Worm (Caenorhabditis elegans): ENCODE results near the gene C34H4.2.

Gene C34H4.2

ce11 chrIV:1516527-1516926, 37.0 kb upstream of the C34H4.2 start, which contains the start of gene clec-172:
Gene clec-172, minus strand, starts transcription at chrIV:1516627.
- TF ChIP-seq unc-62 (GFP tag; optimal IDR thresholded peaks at IDR 0.05): no peak
- TF ChIP-seq ces-1 (GFP tag; optimal IDR thresholded peaks at IDR 0.05): no peak
- TF ChIP-seq mls-2 (tag; optimal IDR thresholded peaks at IDR 0.05): no peak
- TF ChIP-seq bed-3 (GFP tag; optimal IDR thresholded peaks at IDR 0.05): no peak
- TF ChIP-seq ceh-39 (tag; optimal IDR thresholded peaks at IDR 0.05): no peak
- TF ChIP-seq pha-4 (tag; optimal IDR thresholded peaks at IDR 0.05): no peak
- no peak for TF ChIP-seq nhr-28 (tag; optimal IDR thresholded peaks at IDR 0.05)
- no peak for TF ChIP-seq ham-2 (GFP tag; optimal IDR thresholded peaks at IDR 0.05)
- TF ChIP-seq elt-1 (tag; optimal IDR thresholded peaks at IDR 0.05; ENCODE audit: borderline replicate concordance, insufficient read depth): no peak
- no peak for TF ChIP-seq nhr-76 (tag; optimal IDR thresholded peaks at IDR 0.05)
- TF ChIP-seq nhr-2 (tag; optimal IDR thresholded peaks at IDR 0.05): no peak
- TF ChIP-seq elt-3 (tag; optimal IDR thresholded peaks at IDR 0.05): no peak
- no peak for TF ChIP-seq ceh-43 (GFP tag; optimal IDR thresholded peaks at IDR 0.05)
- no peak for TF ChIP-seq mab-5 (tag; optimal IDR thresholded peaks at IDR 0.05)
- TF ChIP-seq lsy-2 (tag; optimal IDR thresholded peaks at IDR 0.05): no peak
- TF ChIP-seq cnd-1 (tag; optimal IDR thresholded peaks at IDR 0.05): no peak
- no peak for TF ChIP-seq zip-8 (tag; optimal IDR thresholded peaks at IDR 0.05)
- no peak for TF ChIP-seq flh-1 (GFP tag; optimal IDR thresholded peaks at IDR 0.05)
- no peak for TF ChIP-seq ceh-83 (GFP tag; optimal IDR thresholded peaks at IDR 0.05)
- no peak for TF ChIP-seq lin-13 (tag; optimal IDR thresholded peaks at IDR 0.05)

- no peak for TF ChIP-seq blmp-1 (tag; optimal IDR thresholded peaks at IDR 0.05)
- no peak for TF ChIP-seq elt-3 (tag; optimal IDR thresholded peaks at IDR 0.05)
- no peak for TF ChIP-seq nhr-2 (tag; optimal IDR thresholded peaks at IDR 0.05)
- no peak for TF ChIP-seq ceh-83 (GFP tag; optimal IDR thresholded peaks at IDR 0.05)
- no peak for TF ChIP-seq unc-39 (tag; optimal IDR thresholded peaks at IDR 0.05)
- TF ChIP-seq sem-2 (GFP tag; optimal IDR thresholded peaks at IDR 0.05): no peak
- TF ChIP-seq nhr-76 (tag; optimal IDR thresholded peaks at IDR 0.05): no peak
- no peak for TF ChIP-seq tbx-8 (GFP tag; optimal IDR thresholded peaks at IDR 0.05)
- TF ChIP-seq ham-2 (GFP tag; optimal IDR thresholded peaks at IDR 0.05): no peak
- TF ChIP-seq ztf-11 (tag; optimal IDR thresholded peaks at IDR 0.05): no peak
- TF ChIP-seq sptf-1 (tag; optimal IDR thresholded peaks at IDR 0.05): no peak
- TF ChIP-seq ceh-43 (GFP tag; optimal IDR thresholded peaks at IDR 0.05): no peak
- TF ChIP-seq nhr-12 (tag; optimal IDR thresholded peaks at IDR 0.05): no peak
- no peak for TF ChIP-seq drap-1 (GFP tag; optimal IDR thresholded peaks at IDR 0.05)
- no peak for TF ChIP-seq pha-4 (tag; optimal IDR thresholded peaks at IDR 0.05)
Observed at ce11 chrIV:1521224-1521623, 32.3 kb upstream of the C34H4.2 start, which contains the start of gene K03H6.4. Gene K03H6.4, minus strand, starts transcription at chrIV:1521324.

- TF ChIP-seq bed-3 (GFP tag; optimal IDR thresholded peaks at IDR 0.05) (no peak), nhr-76 (tag; optimal IDR thresholded peaks at IDR 0.05) (no peak), snpc-4 (tag; optimal IDR thresholded peaks at IDR 0.05) (no peak), zip-8 (tag; optimal IDR thresholded peaks at IDR 0.05) (no peak), lsy-2 (tag; optimal IDR thresholded peaks at IDR 0.05) (no peak), unc-62 (GFP tag; optimal IDR thresholded peaks at IDR 0.05) (no peak), nhr-28 (tag; optimal IDR thresholded peaks at IDR 0.05) (no peak), mab-5 (tag; optimal IDR thresholded peaks at IDR 0.05) (no peak), unc-39 (tag; optimal IDR thresholded peaks at IDR 0.05) (no peak), flh-1 (GFP tag; optimal IDR thresholded peaks at IDR 0.05) (no peak), blmp-1 (tag; optimal IDR thresholded peaks at IDR 0.05) (no peak), elt-1 (tag; optimal IDR thresholded peaks at IDR 0.05; ENCODE audit: borderline replicate concordance, insufficient read depth) (no peak), ztf-11 (tag; optimal IDR thresholded peaks at IDR 0.05) (no peak), lin-32 (GFP tag; optimal IDR thresholded peaks at IDR 0.05) (no peak), ceh-83 (GFP tag; optimal IDR thresholded peaks at IDR 0.05) (no peak), ceh-43 (GFP tag; optimal IDR thresholded peaks at IDR 0.05) (no peak), elt-3 (tag; optimal IDR thresholded peaks at IDR 0.05) (no peak)
Observed at ce11 chrIV:1522358-1522757, 31.2 kb upstream of the C34H4.2 start.

ce11 chrIV:1523418-1523817, 30.1 kb upstream of the C34H4.2 start, which contains the start of gene K03H6.1:
Gene K03H6.1, plus strand, starts transcription at chrIV:1523718.
- TF ChIP-seq mep-1 (tag; optimal IDR thresholded peaks at IDR 0.05) (no peak), hlh-1 (tag; optimal IDR thresholded peaks at IDR 0.05) (no peak), M03D4.4 (tag; optimal IDR thresholded peaks at IDR 0.05) (no peak), nhr-28 (tag; optimal IDR thresholded peaks at IDR 0.05) (no peak), unc-62 (GFP tag; optimal IDR thresholded peaks at IDR 0.05) (no peak), sem-2 (GFP tag; optimal IDR thresholded peaks at IDR 0.05) (no peak), pha-4 (tag; optimal IDR thresholded peaks at IDR 0.05) (no peak), snpc-4 (tag; optimal IDR thresholded peaks at IDR 0.05) (no peak)

Data from whole organism, mixed stage, embryonic.